Comparison of ENCODE assay signal across 1 worm cellular context in the genomic region with DNA sequence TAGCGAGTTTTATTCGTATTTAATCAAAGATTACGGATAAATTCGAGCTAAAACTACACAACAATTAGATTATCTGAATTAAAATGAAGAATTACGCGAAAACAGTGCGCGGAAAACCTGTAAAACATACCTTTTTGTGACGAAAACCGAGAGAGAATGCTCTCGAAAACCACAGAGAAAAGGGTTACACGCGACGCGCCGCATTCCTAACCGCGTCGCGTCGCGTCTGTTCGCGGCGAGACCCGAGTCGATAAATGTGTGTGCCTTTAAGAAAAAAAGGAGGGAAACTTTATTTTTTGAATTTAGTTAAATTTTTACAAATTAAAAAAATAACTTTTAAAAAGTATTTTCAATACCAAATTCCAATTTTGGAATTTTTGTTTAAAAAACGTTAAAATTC.
A peak's percentile ranks its signal among the peaks of the same experiment; 100 is the strongest.
TF ChIP-seq lines count a peak whose summit lies in the region.

A gene (minus strand): TSS at position 192 of the 400 bp plus-strand sequence.

TF ChIP-seq in whole organism, L4 larva, 104 proteins besides CTCF, POLR2A, EP300 and RAD21 (continued from another document):
- TF ChIP-seq pha-4 (GFP tag; IDR thresholded peaks at IDR 0.05; lab: Robert Waterston, UW): peak; percentile 30; the same call in 1 of the 2 replicates
- no peak for TF ChIP-seq pha-4 (tag; optimal IDR thresholded peaks at IDR 0.05; lab: Kevin White, UChicago)
- no peak for TF ChIP-seq nhr-25 (tag; optimal IDR thresholded peaks at IDR 0.05; lab: Kevin White, UChicago; ENCODE audit: borderline replicate concordance, insufficient read depth)
- peak; percentile 51 for TF ChIP-seq nhr-11 (tag; optimal IDR thresholded peaks at IDR 0.05; lab: Kevin White, UChicago)
- TF ChIP-seq ceh-20 (GFP tag; IDR thresholded peaks at IDR 0.05; lab: Robert Waterston, UW): peak; percentile 66; the same call in 1 of the 2 replicates
- peak; percentile 27; the same call in 1 of the 2 replicates for TF ChIP-seq dmd-6 (GFP tag; IDR thresholded peaks at IDR 0.05; lab: Robert Waterston, UW)
- no peak for TF ChIP-seq F49E8.2 (tag; optimal IDR thresholded peaks at IDR 0.05; lab: Kevin White, UChicago; ENCODE audit: borderline replicate concordance)
- TF ChIP-seq aha-1 (tag; lab: Kevin White, UChicago): peak; percentile 69
- TF ChIP-seq Y75B8A.6 (GFP tag; IDR thresholded peaks at IDR 0.05; lab: Robert Waterston, UW): no peak
TF ChIP-seq in whole organism, L4 larva: peak in this region for 37.
